Worm (Caenorhabditis elegans): Measurements from ENCODE around the gene R160.6.
"Not testable (repeated sequence)": the region's sequence is repeated elsewhere in the genome, so short reads cannot be mapped to it uniquely, and the experiment has no call there.

The R160.6 gene

ce11 chrX:4353318-4353717 lies 19.7 kb downstream of the R160.6 start, which contains the start of gene col-165:
Gene col-165 (plus strand): TSS chrX:4353618.
- TF ChIP-seq aly-2 (tag; optimal IDR thresholded peaks at IDR 0.05) = no peak
- TF ChIP-seq zag-1 (tag; optimal IDR thresholded peaks at IDR 0.05) = no peak

- TF ChIP-seq lsy-2 (tag; optimal IDR thresholded peaks at IDR 0.05) (no peak), ceh-82 (tag; optimal IDR thresholded peaks at IDR 0.05) (no peak), nhr-6 (tag; optimal IDR thresholded peaks at IDR 0.05) (no peak), nhr-25 (tag; optimal IDR thresholded peaks at IDR 0.05) (no peak), blmp-1 (tag; optimal IDR thresholded peaks at IDR 0.05; ENCODE audit: insufficient read depth) (no peak), gmeb-1 (tag; optimal IDR thresholded peaks at IDR 0.05) (no peak), lin-39 (tag; optimal IDR thresholded peaks at IDR 0.05) (no peak), F13H6.1 (tag; optimal IDR thresholded peaks at IDR 0.05) (no peak), fos-1 (tag; optimal IDR thresholded peaks at IDR 0.05) (no peak), zag-1 (tag; optimal IDR thresholded peaks at IDR 0.05) (no peak), nhr-77 (tag; optimal IDR thresholded peaks at IDR 0.05) (no peak), nhr-11 (tag; optimal IDR thresholded peaks at IDR 0.05) (no peak), nhr-10 (tag; optimal IDR thresholded peaks at IDR 0.05) (no peak), aly-2 (tag; optimal IDR thresholded peaks at IDR 0.05) (no peak), sma-3 (GFP tag; optimal IDR thresholded peaks at IDR 0.05) (no peak), Y55F3AM.14 (GFP tag; optimal IDR thresholded peaks at IDR 0.05) (no peak), unc-39 (tag; optimal IDR thresholded peaks at IDR 0.05) (no peak)
Observed at ce11 chrX:4350198-4350597, 22.8 kb downstream of the R160.6 start, which contains the start of gene F14H12.2. Gene F14H12.2 (plus strand): TSS chrX:4350498.

ce11 chrX:4343915-4344314 lies 29.1 kb downstream of the R160.6 start, which contains the start of gene F14H12.3:
Gene F14H12.3 (plus strand): TSS chrX:4344215.
- TF ChIP-seq aly-2 (tag; optimal IDR thresholded peaks at IDR 0.05) = no peak
- TF ChIP-seq unc-39 (tag; optimal IDR thresholded peaks at IDR 0.05) = no peak
- no peak for TF ChIP-seq R02D3.7 (tag; optimal IDR thresholded peaks at IDR 0.05)
- no peak for TF ChIP-seq F13H6.1 (tag; optimal IDR thresholded peaks at IDR 0.05)
- no peak for TF ChIP-seq nhr-77 (tag; optimal IDR thresholded peaks at IDR 0.05)
- no peak for TF ChIP-seq crh-2 (tag; optimal IDR thresholded peaks at IDR 0.05)
- no peak for TF ChIP-seq elt-3 (tag; optimal IDR thresholded peaks at IDR 0.05)
- no peak for TF ChIP-seq blmp-1 (tag; optimal IDR thresholded peaks at IDR 0.05; ENCODE audit: insufficient read depth)
- no peak for TF ChIP-seq nhr-129 (tag; optimal IDR thresholded peaks at IDR 0.05)
- no peak for TF ChIP-seq dmd-4 (tag; optimal IDR thresholded peaks at IDR 0.05)
- no peak for TF ChIP-seq lin-39 (tag; optimal IDR thresholded peaks at IDR 0.05)
- no peak for TF ChIP-seq ztf-1 (GFP tag; conservative IDR thresholded peaks at IDR 0.05)

- TF ChIP-seq fos-1 (tag; optimal IDR thresholded peaks at IDR 0.05) (no peak), egl-27 (tag; optimal IDR thresholded peaks at IDR 0.05) (no peak), nhr-23 (tag; optimal IDR thresholded peaks at IDR 0.05) (no peak), ceh-16 (tag; optimal IDR thresholded peaks at IDR 0.05) (no peak), nhr-10 (tag; optimal IDR thresholded peaks at IDR 0.05) (no peak), nhr-6 (tag; optimal IDR thresholded peaks at IDR 0.05) (no peak), nhr-129 (tag; optimal IDR thresholded peaks at IDR 0.05) (no peak), sma-3 (GFP tag; optimal IDR thresholded peaks at IDR 0.05) (no peak), ztf-1 (GFP tag; conservative IDR thresholded peaks at IDR 0.05) (no peak), unc-55 (GFP tag; optimal IDR thresholded peaks at IDR 0.05) (no peak)
Observed at ce11 chrX:4342730-4343129, 30.3 kb downstream of the R160.6 start.

DNA sequence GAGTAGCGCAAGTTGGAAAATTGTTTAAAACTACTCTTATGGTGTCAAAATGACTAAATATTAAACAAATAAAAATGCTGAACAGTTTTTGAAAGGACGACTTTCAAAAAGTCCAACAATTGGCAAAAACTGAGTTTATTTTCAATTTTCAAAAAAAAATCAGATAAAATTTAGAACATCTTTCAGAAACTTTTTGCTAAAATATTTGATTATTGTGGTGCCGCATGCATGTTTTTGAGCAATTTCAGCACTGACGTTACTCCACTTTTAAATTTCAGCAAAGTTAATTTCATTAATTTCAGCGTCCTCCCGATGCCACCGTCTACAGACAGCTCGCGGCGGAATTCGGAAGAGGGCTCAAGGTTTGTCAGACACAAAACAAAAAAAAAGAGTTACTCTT lies 33.7 kb downstream of the R160.6 start, which contains the start of gene cst-1:
TSS of gene cst-1 (plus strand) at position 301 of the 400 bp plus-strand sequence.
- TF ChIP-seq ztf-1 (GFP tag; conservative IDR thresholded peaks at IDR 0.05); lin-39 (tag; optimal IDR thresholded peaks at IDR 0.05); mab-5 (tag; optimal IDR thresholded peaks at IDR 0.05): not testable (repeated sequence)

ce11 chrX:4335950-4336349 lies 37.1 kb downstream of the R160.6 start, which contains the start of gene cst-2:
Gene cst-2 (minus strand): TSS chrX:4336050.
- TF ChIP-seq nhr-12, mdl-1, sem-4 (tag; optimal IDR thresholded peaks at IDR 0.05): not testable (repeated sequence)

Measured in whole organism, L2 larva.